Fruit fly (Drosophila melanogaster): ENCODE results near the gene Bdbt.

Gene Bdbt

DNA sequence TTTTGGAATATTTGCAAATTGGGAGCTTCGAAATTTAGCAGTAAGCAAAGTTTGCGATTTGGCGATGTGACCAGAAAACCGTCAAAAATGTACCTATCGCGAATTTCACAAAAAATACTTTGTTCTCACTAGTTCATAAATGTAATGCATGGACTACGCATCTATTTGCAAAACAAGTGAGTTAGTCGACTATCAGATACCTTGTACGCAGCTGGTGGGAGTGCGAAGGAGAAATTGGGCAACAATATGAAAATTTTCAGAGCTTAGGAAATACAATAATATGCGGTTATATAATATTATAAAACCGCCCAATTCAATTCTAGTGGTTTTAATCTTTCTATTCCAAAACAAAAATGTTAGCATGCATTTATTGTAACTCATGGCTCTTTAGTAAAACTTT, at the start of gene Bdbt:
Gene Bdbt, minus strand, starts transcription at position 73 of the 400 bp plus-strand sequence.
- no peak for TF ChIP-seq noc (tag; optimal IDR thresholded peaks at IDR 0.05)

DNA sequence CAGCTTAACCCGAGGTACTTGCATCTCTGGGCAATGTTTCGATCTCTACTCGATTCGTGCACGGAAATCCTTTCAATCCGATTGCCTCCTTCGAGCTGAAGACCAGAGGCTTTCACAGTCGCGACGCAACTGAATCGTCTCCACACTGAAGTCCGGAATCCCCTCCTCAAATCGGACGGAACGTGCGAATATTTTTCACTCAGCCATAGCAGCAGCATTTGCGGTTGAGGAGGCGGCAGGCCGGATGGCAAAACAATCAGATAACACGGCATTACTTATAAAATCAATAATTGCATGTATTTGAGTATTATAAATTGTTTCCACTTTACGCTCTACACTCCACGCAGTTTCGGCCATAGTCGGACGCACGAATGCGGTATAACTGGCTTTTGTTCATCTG, 49.4 kb upstream of the Bdbt start, which contains the start of gene Snmp1:
Gene Snmp1, minus strand, starts transcription at position 101 of the 400 bp plus-strand sequence.
- no peak for TF ChIP-seq noc (tag; optimal IDR thresholded peaks at IDR 0.05)

DNA sequence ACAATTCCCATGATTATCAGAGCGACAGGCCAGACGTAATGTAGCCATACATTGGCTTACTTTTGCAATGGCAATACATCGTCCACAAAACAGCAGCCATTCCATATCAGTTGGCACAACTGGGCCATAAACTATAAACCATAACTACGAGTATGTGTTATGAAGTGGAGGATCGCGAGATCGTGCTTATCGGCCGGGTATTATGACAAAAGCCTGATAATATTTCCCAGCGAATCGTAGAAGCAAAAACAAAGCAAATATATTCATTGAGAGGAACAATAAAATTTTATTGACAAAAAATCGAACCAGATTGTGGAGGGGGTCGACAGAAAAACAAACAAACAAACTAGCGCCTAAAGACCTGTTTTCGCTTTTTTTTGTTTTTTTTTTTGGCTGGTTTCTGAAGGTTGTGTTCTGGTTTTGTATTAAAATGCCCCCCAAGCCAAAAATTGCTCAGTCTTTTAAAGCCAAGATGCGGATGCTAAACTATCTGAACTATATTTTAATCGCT, 44.7 kb upstream of the Bdbt start, which contains the start of gene CG5810:
Gene CG5810, plus strand, starts transcription at position 461 of the 511 bp plus-strand sequence.
- TF ChIP-seq noc (tag; optimal IDR thresholded peaks at IDR 0.05) = peak; percentile 81

DNA sequence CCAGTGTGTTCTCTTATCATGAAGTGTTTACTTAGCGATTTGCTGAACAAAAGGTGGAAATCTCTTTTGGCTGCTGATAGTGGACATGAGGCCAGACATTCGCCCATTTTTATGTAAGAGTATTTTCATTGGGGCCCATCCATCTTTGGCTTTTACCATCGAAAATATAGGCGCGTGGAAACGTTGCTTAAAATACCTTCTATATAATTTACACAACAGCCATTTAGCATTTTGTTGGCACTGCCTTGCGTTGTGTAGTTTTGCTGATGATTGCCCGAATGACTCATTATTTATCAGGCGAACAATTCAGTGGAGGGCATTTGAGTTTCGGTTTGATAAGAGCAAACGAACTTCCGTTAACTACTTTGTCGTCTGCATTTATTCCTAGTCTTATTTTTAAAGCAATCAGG, 43.0 kb upstream of the Bdbt start:
- TF ChIP-seq noc (tag; optimal IDR thresholded peaks at IDR 0.05) = peak; percentile 76

dm6 chr3R:21161042-21161532, 42.4 kb upstream of the Bdbt start, which contains the start of gene cDIP:
Gene cDIP (minus strand): TSS chr3R:21161092.
- TF ChIP-seq noc (tag; optimal IDR thresholded peaks at IDR 0.05) = no peak

DNA sequence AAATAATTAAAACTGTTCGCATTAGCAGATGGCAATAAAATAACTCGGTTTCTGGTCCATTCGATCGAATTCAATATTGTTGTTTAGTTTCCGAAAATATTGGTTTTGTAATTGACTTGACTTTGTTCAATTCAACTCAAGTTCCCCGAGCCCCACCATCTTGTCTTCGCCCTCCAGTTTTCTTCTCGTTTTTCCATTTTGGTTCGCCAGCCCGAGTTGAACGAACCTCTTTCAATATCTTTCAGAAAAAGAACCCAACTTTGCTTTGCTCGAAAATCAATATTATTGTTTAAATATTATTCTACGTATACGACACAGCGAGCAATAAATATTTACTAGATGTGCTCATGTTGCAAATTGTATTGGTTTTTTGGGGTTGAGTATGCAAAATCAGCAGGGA, 40.0 kb upstream of the Bdbt start:
- no peak for TF ChIP-seq noc (tag; optimal IDR thresholded peaks at IDR 0.05)

DNA sequence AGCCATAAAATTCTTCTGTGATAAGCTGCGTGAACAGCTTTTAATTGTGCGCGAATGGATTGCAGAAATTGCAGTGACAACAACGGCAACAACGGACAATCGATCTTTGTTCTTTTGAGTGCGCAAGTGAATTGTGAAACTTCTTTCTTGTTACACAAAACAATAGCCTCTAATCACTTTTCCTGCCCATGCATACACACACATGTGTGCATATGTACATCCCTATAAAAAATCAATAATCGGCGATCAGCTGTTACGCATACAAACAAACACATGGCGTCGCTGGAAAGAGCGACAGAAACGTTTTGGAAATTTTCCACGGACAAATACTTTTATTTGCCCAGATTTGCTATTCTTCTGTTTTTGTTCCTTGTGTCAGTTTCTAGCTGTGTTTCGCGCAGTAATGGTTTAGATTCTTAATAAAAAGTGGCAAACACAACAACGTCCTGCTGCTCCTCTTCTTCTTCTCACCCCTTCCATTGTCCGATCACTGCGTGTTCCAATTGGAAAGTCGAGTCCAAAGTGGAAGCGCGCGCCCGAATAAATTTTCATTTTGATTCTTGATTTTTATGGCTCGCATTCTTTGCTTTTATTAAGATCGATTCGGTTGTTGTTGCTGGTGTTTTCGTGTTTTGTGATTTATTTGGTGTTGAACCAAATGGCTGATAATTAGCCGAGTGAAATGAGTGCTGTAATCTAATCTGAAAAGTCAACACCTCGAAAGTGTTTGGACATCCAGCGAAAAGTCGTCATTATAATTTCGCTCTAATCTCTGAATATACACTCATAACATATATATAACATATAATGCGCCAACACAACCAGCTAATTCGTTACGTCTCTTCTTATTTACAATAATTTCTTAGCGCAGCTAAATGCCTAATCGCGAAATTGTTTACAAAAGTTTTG, 38.2 kb upstream of the Bdbt start:
- peak; percentile 92 for TF ChIP-seq noc (tag; optimal IDR thresholded peaks at IDR 0.05)

- TF ChIP-seq noc (tag; optimal IDR thresholded peaks at IDR 0.05) = no peak
Measured at dm6 chr3R:21155931-21156488, 37.4 kb upstream of the Bdbt start.

DNA sequence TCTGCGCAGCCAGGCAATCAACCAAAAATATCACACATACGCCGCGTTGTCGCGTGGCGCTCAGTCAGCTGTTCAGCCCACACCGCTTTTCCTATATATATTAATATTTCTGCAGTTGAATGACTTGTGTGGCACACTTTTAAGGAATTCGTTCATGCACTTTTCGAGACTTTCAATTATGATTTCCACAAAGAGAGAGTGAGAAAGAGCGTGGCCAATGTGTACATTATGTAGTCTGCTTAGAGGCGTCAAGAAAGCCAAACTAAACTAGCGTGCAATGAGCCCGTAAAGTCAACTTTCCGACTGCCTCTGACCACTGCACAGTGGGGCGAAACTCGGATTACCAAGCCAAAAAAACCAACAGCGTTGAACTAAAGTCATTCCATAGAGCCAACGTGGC, 35.5 kb upstream of the Bdbt start:
- TF ChIP-seq noc (tag; optimal IDR thresholded peaks at IDR 0.05) = no peak

dm6 chr3R:21152856-21153278, 34.2 kb upstream of the Bdbt start:
- no peak for TF ChIP-seq noc (tag; optimal IDR thresholded peaks at IDR 0.05)

- peak; percentile 64 for TF ChIP-seq noc (tag; optimal IDR thresholded peaks at IDR 0.05)
Measured at dm6 chr3R:21151090-21151870, 32.6 kb upstream of the Bdbt start.

dm6 chr3R:21150090-21150489, 31.4 kb upstream of the Bdbt start:
- peak; percentile 71 for TF ChIP-seq noc (tag; optimal IDR thresholded peaks at IDR 0.05)

DNA sequence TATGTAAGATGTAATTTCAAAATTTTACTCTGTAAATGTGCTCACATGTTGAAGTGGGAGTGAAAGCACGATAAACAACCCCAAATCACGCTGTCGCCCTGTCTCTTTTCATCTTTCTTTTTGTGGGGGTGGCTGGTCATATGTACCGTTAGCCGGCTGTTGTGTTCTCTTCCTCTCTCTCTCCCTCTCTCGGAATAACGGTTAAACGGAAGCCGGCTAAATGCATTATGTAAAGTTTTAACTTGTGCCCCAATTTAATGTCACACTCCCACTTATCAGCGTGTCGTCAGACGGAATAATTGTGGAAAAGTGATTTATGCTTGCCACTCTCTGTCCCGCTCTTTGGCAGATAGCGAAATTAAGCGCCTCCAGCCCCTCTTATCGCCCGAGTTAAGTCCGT, 22.7 kb upstream of the Bdbt start:
- TF ChIP-seq noc (tag; optimal IDR thresholded peaks at IDR 0.05) = peak; percentile 71

DNA sequence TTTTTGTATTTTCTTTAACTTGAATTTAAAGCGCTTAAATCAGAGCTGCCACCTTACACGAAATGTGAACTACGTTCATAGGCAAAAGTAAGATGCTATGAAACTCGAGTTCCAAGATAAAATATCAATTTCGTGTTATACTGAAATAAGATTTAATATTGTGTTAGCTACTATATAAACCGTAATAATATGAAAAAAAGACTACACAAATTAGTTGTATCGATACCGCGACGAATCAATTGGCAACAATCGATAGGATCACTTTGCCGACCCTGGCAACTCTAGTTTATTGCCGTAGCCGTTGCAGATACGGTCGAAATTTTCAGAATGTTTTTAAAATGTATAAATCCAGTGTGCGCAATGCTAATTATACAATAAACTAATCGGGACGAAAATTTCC, 21.8 kb upstream of the Bdbt start, which contains the start of gene SNF4Agamma:
Gene SNF4Agamma, plus strand, starts transcription at position 282 of the 400 bp plus-strand sequence.
- no peak for TF ChIP-seq noc (tag; optimal IDR thresholded peaks at IDR 0.05)

- no peak for TF ChIP-seq noc (tag; optimal IDR thresholded peaks at IDR 0.05)
Measured at dm6 chr3R:21138220-21138754, 19.6 kb upstream of the Bdbt start, which contains the start of gene meigo. Gene meigo (plus strand): TSS chr3R:21138270.

Data from whole organism, larva.